Worm (Caenorhabditis elegans) whole organism, midembryonic: ENCODE data around the gene rme-2.

ENCODE experiments used
- T22C8.4 ChIP-seq: fragments of 200-800 bp; sonication (Bioruptor generic); IDR thresholded peaks from 2 replicates; pipeline ENCODE4 v1.3.6; 2022; ENCODE audit warnings: missing genetic modification characterization, missing compliant biosample characterization
- cog-1 ChIP-seq: sonication (generic microtip); optimal IDR thresholded peaks from 2 replicates; lab custom pipeline; 2016; ENCODE audit warnings: missing genetic modification characterization, missing compliant biosample characterization
- flt-1 ChIP-seq: fragments of 200-800 bp; sonication (Bioruptor generic); IDR thresholded peaks from 2 replicates; pipeline ENCODE4 v1.3.6; 2022; ENCODE audit warnings: missing genetic modification characterization, missing compliant biosample characterization
- klf-2 ChIP-seq: fragments of 200-800 bp; sonication (Bioruptor generic); conservative IDR thresholded peaks from 2 replicates; pipeline ENCODE4 v1.3.6; 2022; ENCODE audit warnings: missing genetic modification reagents, missing genetic modification characterization, missing compliant biosample characterization
- med-1 ChIP-seq: sonication (generic microtip); optimal IDR thresholded peaks from 2 replicates; lab custom pipeline; 2017; ENCODE audit warnings: missing genetic modification characterization, mild to moderate bottlenecking, missing compliant biosample characterization, antibody characterized with exemption, missing genetic modification reagents; ENCODE audit not compliant: insufficient read depth
- ref-1 ChIP-seq: fragments of 200-800 bp; sonication (Bioruptor generic); conservative IDR thresholded peaks from 2 replicates; pipeline ENCODE4 v1.3.6; 2022; ENCODE audit warnings: missing genetic modification reagents, missing genetic modification characterization, missing compliant biosample characterization
- tab-1 ChIP-seq: fragments of 200-800 bp; sonication (Bioruptor generic); IDR thresholded peaks from 2 replicates; pipeline ENCODE4 v1.3.6; 2022; ENCODE audit warnings: missing genetic modification characterization, missing compliant biosample characterization
- ztf-23 ChIP-seq: fragments of 200-800 bp; sonication (Bioruptor generic); IDR thresholded peaks from 2 replicates; pipeline ENCODE4 v1.3.6; 2022; ENCODE audit warnings: missing genetic modification reagents, missing genetic modification characterization, missing compliant biosample characterization
- ztf-29 ChIP-seq: fragments of 200-800 bp; sonication (Bioruptor generic); IDR thresholded peaks from 2 replicates; pipeline ENCODE4 v1.3.6; 2022; ENCODE audit warnings: missing genetic modification reagents, missing genetic modification characterization, missing compliant biosample characterization

rme-2 gene

DNA sequence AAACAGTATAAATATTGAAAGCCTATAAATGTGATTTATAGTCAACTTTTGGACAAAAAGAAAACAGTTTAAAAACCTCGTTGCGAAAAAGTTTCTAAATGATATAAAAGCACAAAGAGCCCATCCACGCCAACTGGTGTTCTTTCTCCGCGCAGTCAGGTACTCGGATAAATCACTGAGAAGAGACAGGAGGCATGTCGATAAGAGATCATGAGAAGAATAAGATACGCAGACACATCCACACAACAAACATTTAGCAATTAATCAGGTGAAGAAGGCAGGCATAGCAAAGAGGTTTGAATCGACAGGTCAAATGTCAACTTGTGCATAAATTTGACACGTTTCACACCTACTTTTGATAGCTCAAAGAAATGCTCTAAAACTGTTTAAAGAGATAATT lies 37.9 kb downstream of the rme-2 start:
- peak; percentile 19 for TF ChIP-seq cog-1 (tag; lab: Kevin White, UChicago)
- no peak for TF ChIP-seq klf-2 (GFP tag; lab: Robert Waterston, UW)

DNA sequence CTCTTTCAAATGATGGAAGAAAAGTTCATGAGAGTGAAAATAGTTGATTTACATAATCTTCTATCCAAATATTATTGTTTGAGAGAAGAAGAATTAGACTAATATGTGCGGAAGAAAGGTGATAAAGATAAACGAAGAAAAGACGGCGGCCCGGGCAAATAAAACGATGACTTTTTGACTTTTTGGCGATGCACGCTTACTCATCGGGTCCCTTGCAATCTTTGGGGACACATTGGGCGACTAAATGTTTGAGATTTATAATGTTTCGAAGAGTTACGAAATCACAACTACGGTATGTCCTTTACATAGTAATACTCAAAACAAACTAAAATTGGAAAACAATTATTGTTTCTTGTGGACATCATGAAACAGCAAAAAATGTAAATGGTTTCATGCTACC lies 45.0 kb downstream of the rme-2 start:
- TF ChIP-seq med-1 (GFP tag; lab: Kevin White, UChicago) (no peak), ztf-29 (GFP tag; lab: Robert Waterston, UW) (no peak), flt-1 (GFP tag; lab: Robert Waterston, UW) (no peak), cog-1 (tag; lab: Kevin White, UChicago) (no peak), T22C8.4 (GFP tag; lab: Robert Waterston, UW) (no peak), tab-1 (GFP tag; lab: Robert Waterston, UW) (no peak), ref-1 (GFP tag; lab: Robert Waterston, UW) (no peak), klf-2 (GFP tag; lab: Robert Waterston, UW) (no peak), ztf-23 (GFP tag; lab: Robert Waterston, UW) (no peak)

DNA sequence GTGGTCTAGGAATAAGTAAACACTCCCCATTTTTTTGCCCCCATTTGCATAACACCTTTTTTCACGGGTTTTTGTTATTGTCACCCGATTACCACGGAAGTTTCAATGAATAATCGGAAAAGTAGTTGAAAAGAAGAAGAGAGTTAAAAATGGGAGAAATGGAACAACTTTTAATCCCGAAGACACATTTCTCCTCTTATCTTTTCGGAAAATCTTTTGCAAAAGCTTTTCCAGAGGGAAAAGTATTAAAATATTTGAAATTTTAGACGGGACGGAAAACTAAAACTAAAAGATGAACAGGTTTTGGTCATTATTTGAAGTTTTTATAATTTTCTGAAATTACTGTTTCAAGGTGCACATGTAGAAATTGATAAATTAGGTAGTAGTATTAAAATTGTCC lies 49.2 kb downstream of the rme-2 start:
- TF ChIP-seq tab-1 (GFP tag; lab: Robert Waterston, UW) = no peak
- TF ChIP-seq ztf-29 (GFP tag; lab: Robert Waterston, UW) = no peak
- TF ChIP-seq flt-1 (GFP tag; lab: Robert Waterston, UW) = no peak
- TF ChIP-seq ref-1 (GFP tag; lab: Robert Waterston, UW) = no peak
- TF ChIP-seq med-1 (GFP tag; lab: Kevin White, UChicago) = no peak
- TF ChIP-seq klf-2 (GFP tag; lab: Robert Waterston, UW) = no peak
- no peak for TF ChIP-seq cog-1 (tag; lab: Kevin White, UChicago)
- no peak for TF ChIP-seq T22C8.4 (GFP tag; lab: Robert Waterston, UW)
- TF ChIP-seq ztf-23 (GFP tag; lab: Robert Waterston, UW) = no peak
